Worm (Caenorhabditis elegans) whole organism, early embryonic: Measurements from ENCODE around the gene cdc-73.

Experiments used
- B0310.2 ChIP-seq: sonication (generic microtip); optimal IDR thresholded peaks from 2 replicates; lab custom pipeline; 2016; ENCODE audit warnings: mild to moderate bottlenecking, missing genetic modification characterization, missing compliant biosample characterization
- F13C5.2 ChIP-seq: sonication (generic microtip); optimal IDR thresholded peaks from 2 replicates; lab custom pipeline; 2017; ENCODE audit warnings: mild to moderate bottlenecking, missing genetic modification characterization, inconsistent platforms, missing compliant biosample characterization
- aly-1 ChIP-seq: sonication (generic microtip); optimal IDR thresholded peaks from 2 replicates; lab custom pipeline; 2016; ENCODE audit warnings: missing genetic modification characterization, missing compliant biosample characterization
- ama-1 ChIP-seq: fragments of 150-350 bp; optimal IDR thresholded peaks from 2 replicates; lab custom pipeline; 2014
- ceh-13 ChIP-seq: fragments of 200-800 bp; sonication (Bioruptor generic); optimal IDR thresholded peaks from 2 replicates; lab custom pipeline; 2018; ENCODE audit warnings: mild to moderate bottlenecking, missing genetic modification characterization, missing compliant biosample characterization
- ceh-36 ChIP-seq: sonication (generic microtip); optimal IDR thresholded peaks from 2 replicates; lab custom pipeline; 2016; ENCODE audit warnings: missing genetic modification characterization, inconsistent platforms, missing compliant biosample characterization
- ets-7 ChIP-seq: sonication (generic microtip); optimal IDR thresholded peaks from 2 replicates; lab custom pipeline; 2016; ENCODE audit warnings: missing genotype, missing genetic modification characterization, missing compliant biosample characterization
- flt-1 ChIP-seq: fragments of 200-800 bp; sonication (Bioruptor generic); IDR thresholded peaks from 2 replicates; pipeline ENCODE4 v1.3.6; 2022; ENCODE audit warnings: missing genetic modification characterization, missing compliant biosample characterization
- hmbx-1 ChIP-seq: sonication (generic microtip); optimal IDR thresholded peaks from 2 replicates; lab custom pipeline; 2016; ENCODE audit warnings: mild to moderate bottlenecking, missing genetic modification characterization, missing compliant biosample characterization
- hmg-4 ChIP-seq: fragments of 200-800 bp; sonication (Bioruptor generic); optimal IDR thresholded peaks from 2 replicates; lab custom pipeline; 2018; ENCODE audit warnings: mild to moderate bottlenecking, missing genetic modification characterization, missing compliant biosample characterization
- hnd-1 ChIP-seq: sonication (generic microtip); optimal IDR thresholded peaks from 2 replicates; lab custom pipeline; 2016; ENCODE audit warnings: missing genetic modification characterization, missing compliant biosample characterization
- pes-1 ChIP-seq: fragments of 200-800 bp; sonication (Bioruptor generic); IDR thresholded peaks from 2 replicates; pipeline ENCODE4 v1.3.6; 2022; ENCODE audit warnings: missing genetic modification reagents, missing genetic modification characterization, missing compliant biosample characterization
- scrt-1 ChIP-seq: fragments of 200-800 bp; sonication (Bioruptor generic); IDR thresholded peaks from 2 replicates; pipeline ENCODE4 v1.3.6; 2022; ENCODE audit warnings: missing genetic modification characterization, missing compliant biosample characterization
- sea-1 ChIP-seq: fragments of 200-800 bp; sonication (Bioruptor generic); conservative IDR thresholded peaks from 2 replicates; pipeline ENCODE4 v1.3.6; 2022; ENCODE audit warnings: missing genetic modification characterization, missing compliant biosample characterization
- tbx-11 ChIP-seq: fragments of 200-800 bp; sonication (Bioruptor generic); IDR thresholded peaks from 2 replicates; pipeline ENCODE4 v1.3.6; 2022; ENCODE audit warnings: missing genetic modification characterization, missing compliant biosample characterization
- tbx-37 ChIP-seq: fragments of 200-800 bp; sonication (Bioruptor generic); conservative IDR thresholded peaks from 2 replicates; pipeline ENCODE4 v1.3.6; 2022; ENCODE audit warnings: missing genetic modification reagents, missing genetic modification characterization, missing compliant biosample characterization
- tra-4 ChIP-seq: sonication (generic microtip); optimal IDR thresholded peaks from 2 replicates; lab custom pipeline; 2017; ENCODE audit warnings: missing genetic modification characterization, missing compliant biosample characterization

The cdc-73 gene

DNA sequence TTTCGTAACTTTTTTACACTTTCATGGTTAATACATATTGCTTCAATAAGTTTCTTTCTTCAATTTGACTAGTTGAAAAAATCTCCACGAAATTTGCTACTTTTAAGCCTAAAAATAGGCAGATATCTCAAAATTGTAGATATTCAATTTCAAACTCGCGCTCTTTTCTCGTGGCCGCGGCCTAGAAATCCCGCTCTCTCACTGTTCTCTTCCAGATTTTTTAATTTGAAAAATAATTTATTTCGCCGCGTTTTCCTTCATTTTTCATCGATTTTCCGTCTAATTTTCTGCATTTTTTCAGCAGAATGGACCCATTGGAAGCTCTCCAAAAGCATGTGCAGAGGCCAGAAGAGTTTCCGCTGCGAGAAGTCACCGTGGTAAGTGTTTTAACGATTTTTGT lies at the start of gene cdc-73:
cdc-73 (plus strand) TSS at position 302 of the 400 bp plus-strand sequence.
- no peak for TF ChIP-seq scrt-1 (GFP tag; lab: Robert Waterston, UW)
- peak; percentile 65; the same call in 1 of the 2 replicates for TF ChIP-seq tbx-37 (GFP tag; lab: Robert Waterston, UW)

DNA sequence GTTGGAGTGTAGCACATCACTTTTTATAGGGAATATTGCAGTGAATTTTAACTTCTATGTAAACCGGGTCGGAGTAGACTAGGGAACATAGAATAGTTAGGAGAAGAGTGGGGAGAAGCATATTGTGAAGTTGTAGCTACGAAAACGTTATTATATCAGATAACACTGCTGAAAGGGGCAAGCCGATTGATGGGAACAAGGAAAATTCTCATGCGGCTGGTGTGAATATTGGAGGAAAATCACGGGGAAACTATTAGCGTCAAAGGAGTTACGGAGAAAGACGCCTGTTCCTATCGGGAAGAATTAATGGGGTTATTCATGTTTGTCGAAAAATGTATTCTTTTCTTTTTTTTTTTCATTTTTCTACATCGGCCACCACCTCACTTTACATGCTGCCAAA lies 49.1 kb upstream of the cdc-73 start, which contains the start of gene F47C12.6:
F47C12.6 (minus strand) TSS at position 101 of the 400 bp plus-strand sequence.
- TF ChIP-seq tbx-37 (GFP tag; lab: Robert Waterston, UW) (no peak), sea-1 (GFP tag; lab: Robert Waterston, UW) (no peak), ets-7 (tag; lab: Kevin White, UChicago) (no peak), aly-1 (tag; lab: Kevin White, UChicago) (no peak)

DNA sequence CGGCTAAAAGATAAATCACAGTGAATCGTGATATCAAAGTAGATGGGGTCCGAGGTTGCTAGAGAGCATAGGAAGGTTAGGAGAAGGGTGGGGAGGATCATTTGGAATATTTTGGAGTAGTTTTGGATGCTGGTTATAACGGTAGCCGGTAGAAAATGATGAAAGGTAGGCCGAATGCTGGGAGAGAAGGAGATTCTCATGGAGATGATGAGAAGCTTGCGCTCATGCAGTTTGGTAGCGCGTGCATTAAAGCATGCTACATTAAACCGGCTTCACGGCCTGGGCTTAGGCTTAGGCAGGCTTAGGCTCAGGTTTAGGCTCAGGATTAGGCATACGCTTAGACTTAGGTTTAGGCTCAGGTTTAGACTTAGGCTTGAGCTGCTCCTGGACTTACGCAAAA lies 48.1 kb upstream of the cdc-73 start, which contains the start of gene F47C12.13:
F47C12.13 (minus strand) TSS at position 101 of the 400 bp plus-strand sequence.
- no peak for TF ChIP-seq hnd-1
- no peak for TF ChIP-seq sea-1 (GFP tag; lab: Robert Waterston, UW)
- TF ChIP-seq B0310.2 (tag; lab: Kevin White, UChicago), result no peak
- no peak for TF ChIP-seq flt-1
- TF ChIP-seq hmbx-1 (tag; lab: Kevin White, UChicago), result no peak
- no peak for TF ChIP-seq ceh-36 (tag; lab: Kevin White, UChicago)
- TF ChIP-seq tbx-37 (GFP tag; lab: Robert Waterston, UW), result no peak

- TF ChIP-seq aly-1 (tag; lab: Kevin White, UChicago), result no peak
- TF ChIP-seq ets-7 (tag; lab: Kevin White, UChicago), result no peak
- TF ChIP-seq hnd-1, result no peak
- no peak for TF ChIP-seq B0310.2 (tag; lab: Kevin White, UChicago)
- no peak for TF ChIP-seq F13C5.2 (tag; lab: Kevin White, UChicago)
- no peak for TF ChIP-seq sea-1 (GFP tag; lab: Robert Waterston, UW)
- no peak for TF ChIP-seq hmbx-1 (tag; lab: Kevin White, UChicago)
- no peak for TF ChIP-seq hmg-4 (GFP tag; lab: Kevin White, UChicago)
- no peak for TF ChIP-seq scrt-1 (GFP tag; lab: Robert Waterston, UW)
- TF ChIP-seq tbx-11 (GFP tag; lab: Robert Waterston, UW), result no peak
- TF ChIP-seq ama-1 (lab: Kevin White, UChicago), result no peak
- no peak for TF ChIP-seq pes-1 (GFP tag; lab: Robert Waterston, UW)
- TF ChIP-seq ceh-13 (GFP tag; lab: Kevin White, UChicago), result no peak
- TF ChIP-seq tra-4, result no peak
- no peak for TF ChIP-seq ceh-36 (tag; lab: Kevin White, UChicago)
- TF ChIP-seq flt-1, result no peak
- no peak for TF ChIP-seq tbx-37 (GFP tag; lab: Robert Waterston, UW)
Measured at ce11 chrIV:3995384-3995783, 47.0 kb upstream of the cdc-73 start, which contains the start of gene F47C12.7. TSS of gene F47C12.7 (minus strand) at chrIV:3995484.

DNA sequence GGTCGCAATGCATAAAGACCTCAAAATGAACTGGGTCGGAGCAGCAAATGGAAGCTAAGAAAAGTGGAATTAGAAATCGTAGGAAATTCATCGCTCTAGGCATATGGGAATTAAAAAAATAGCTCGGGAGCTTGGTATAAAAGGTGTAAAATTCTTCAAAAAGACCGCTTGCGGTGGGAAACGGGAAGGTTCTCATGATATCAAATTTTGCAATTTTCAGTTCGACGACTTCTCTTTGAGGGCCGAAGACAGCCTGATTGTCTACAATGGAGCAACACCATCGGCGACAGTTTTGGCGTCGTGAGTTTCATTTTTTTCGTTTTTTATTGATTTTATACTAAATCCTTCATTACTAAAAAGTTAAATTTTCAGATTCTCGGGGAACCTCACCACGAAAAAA lies 43.9 kb upstream of the cdc-73 start, which contains the start of gene F47C12.8:
F47C12.8 (minus strand) TSS at position 101 of the 400 bp plus-strand sequence.
- TF ChIP-seq F13C5.2 (tag; lab: Kevin White, UChicago) (no peak), ama-1 (lab: Kevin White, UChicago) (no peak), hmg-4 (GFP tag; lab: Kevin White, UChicago) (no peak), tbx-37 (GFP tag; lab: Robert Waterston, UW) (no peak), flt-1 (no peak), tbx-11 (GFP tag; lab: Robert Waterston, UW) (no peak), aly-1 (tag; lab: Kevin White, UChicago) (no peak), hmbx-1 (tag; lab: Kevin White, UChicago) (no peak)

- no peak for TF ChIP-seq B0310.2 (tag; lab: Kevin White, UChicago)
- TF ChIP-seq pes-1 (GFP tag; lab: Robert Waterston, UW), result no peak
- TF ChIP-seq tbx-11 (GFP tag; lab: Robert Waterston, UW), result no peak
- TF ChIP-seq tbx-37 (GFP tag; lab: Robert Waterston, UW), result no peak
- no peak for TF ChIP-seq F13C5.2 (tag; lab: Kevin White, UChicago)
- no peak for TF ChIP-seq ceh-13 (GFP tag; lab: Kevin White, UChicago)
- TF ChIP-seq ceh-36 (tag; lab: Kevin White, UChicago), result no peak
Measured at ce11 chrIV:3999662-4000061, 42.7 kb upstream of the cdc-73 start.

ce11 chrIV:4004221-4004620 lies 38.2 kb upstream of the cdc-73 start:
- TF ChIP-seq tbx-11 (GFP tag; lab: Robert Waterston, UW), result no peak

ce11 chrIV:4005166-4005565 lies 37.2 kb upstream of the cdc-73 start:
- TF ChIP-seq flt-1 (no peak), tbx-11 (GFP tag; lab: Robert Waterston, UW) (no peak), hnd-1 (no peak), B0310.2 (tag; lab: Kevin White, UChicago) (no peak), hmbx-1 (tag; lab: Kevin White, UChicago) (no peak), ceh-13 (GFP tag; lab: Kevin White, UChicago) (no peak), ets-7 (tag; lab: Kevin White, UChicago) (no peak), tra-4 (no peak), ceh-36 (tag; lab: Kevin White, UChicago) (no peak), F13C5.2 (tag; lab: Kevin White, UChicago) (no peak), scrt-1 (GFP tag; lab: Robert Waterston, UW) (no peak), pes-1 (GFP tag; lab: Robert Waterston, UW) (no peak), sea-1 (GFP tag; lab: Robert Waterston, UW) (no peak), tbx-37 (GFP tag; lab: Robert Waterston, UW) (no peak), aly-1 (tag; lab: Kevin White, UChicago) (no peak), hmg-4 (GFP tag; lab: Kevin White, UChicago) (no peak), ama-1 (lab: Kevin White, UChicago) (no peak)
